Fruit fly (Drosophila melanogaster) whole organism, wandering third instar larva: Measurements from ENCODE around the gene RpS27.

Experiments used
- Abd-B ChIP-seq: fragments of >200 bp; optimal IDR thresholded peaks from 2 replicates; lab custom pipeline; 2017; ENCODE audit warnings: missing biosample characterization, missing genetic modification characterization
- CG32264 ChIP-seq: fragments of 200-800 bp; sonication (Bioruptor generic); optimal IDR thresholded peaks from 2 replicates; lab custom pipeline; 2016; ENCODE audit warnings: missing biosample characterization, missing genetic modification characterization
- CG9705 ChIP-seq: fragments of 200-800 bp; sonication (Bioruptor generic); optimal IDR thresholded peaks from 2 replicates; lab custom pipeline; 2018; ENCODE audit warnings: missing biosample characterization, mild to moderate bottlenecking, missing genetic modification characterization
- CrebA ChIP-seq: fragments of 200-800 bp; sonication (Bioruptor generic); optimal IDR thresholded peaks from 2 replicates; lab custom pipeline; 2016; ENCODE audit warnings: missing biosample characterization, mild to moderate bottlenecking, missing genetic modification characterization, borderline replicate concordance
- Dfd ChIP-seq: fragments of >200 bp; optimal IDR thresholded peaks from 2 replicates; lab custom pipeline; 2017; ENCODE audit warnings: missing biosample characterization, missing genetic modification characterization
- Dif ChIP-seq: fragments of 200-275, 200-300 bp; sonication (Bioruptor generic); optimal IDR thresholded peaks from 2 replicates; lab custom pipeline; 2018; ENCODE audit warnings: missing biosample characterization, missing genetic modification characterization; ENCODE audit not compliant: partially characterized antibody
- HLH106 ChIP-seq: fragments of 200-800 bp; optimal IDR thresholded peaks from 3 replicates; lab custom pipeline; 2019; ENCODE audit warnings: missing biosample characterization, mild to moderate bottlenecking, missing genetic modification characterization, moderate library complexity
- Hnf4 ChIP-seq: fragments of 200-800 bp; sonication (Bioruptor generic); optimal IDR thresholded peaks from 2 replicates; lab custom pipeline; 2016; ENCODE audit warnings: missing biosample characterization, mild to moderate bottlenecking, missing genetic modification characterization
- Hr78 ChIP-seq: fragments of >200 bp; optimal IDR thresholded peaks from 2 replicates; lab custom pipeline; 2017; ENCODE audit warnings: missing biosample characterization, missing genetic modification characterization
- Hr83 ChIP-seq: fragments of 200-300 bp; sonication (Bioruptor generic); optimal IDR thresholded peaks from 2 replicates; lab custom pipeline; 2016; ENCODE audit warnings: missing biosample characterization, mild to moderate bottlenecking, missing genetic modification characterization, moderate library complexity; ENCODE audit not compliant: poor library complexity, severe bottlenecking
- Jra ChIP-seq: sonication (Bioruptor generic); optimal IDR thresholded peaks from 2 replicates; lab custom pipeline; 2016; ENCODE audit warnings: missing biosample characterization, missing genetic modification characterization
- Mio ChIP-seq: sonication (Bioruptor generic); optimal IDR thresholded peaks from 2 replicates; lab custom pipeline; 2016; ENCODE audit warnings: missing biosample characterization, missing genetic modification characterization
- N ChIP-seq: fragments of >200 bp; optimal IDR thresholded peaks from 2 replicates; lab custom pipeline; 2018; ENCODE audit warnings: missing biosample characterization, missing external identifiers, missing genetic modification characterization
- Rel ChIP-seq, 2 experiments: fragments of 200-800 bp; sonication (Bioruptor generic) in 1 of 2; optimal IDR thresholded peaks; 2 replicates in 1 of 2; 3 replicates in 1 of 2; lab custom pipeline; 2016 to 2019; ENCODE audit warnings: mild to moderate bottlenecking in 2 of 2, missing biosample characterization in 2 of 2, missing genetic modification characterization in 2 of 2, moderate library complexity in 1 of 2
- Sp1 ChIP-seq: fragments of 200-800 bp; sonication (Bioruptor generic); optimal IDR thresholded peaks from 3 replicates; lab custom pipeline; 2019; ENCODE audit warnings: missing biosample characterization, mild to moderate bottlenecking, missing genetic modification characterization, moderate library complexity
- Vsx2 ChIP-seq: fragments of 200-300, 225-300 bp; sonication (Bioruptor generic); optimal IDR thresholded peaks from 2 replicates; lab custom pipeline; 2018; ENCODE audit warnings: missing biosample characterization, missing genetic modification characterization; ENCODE audit not compliant: partially characterized antibody
- br ChIP-seq: fragments of 200-800 bp; sonication (Bioruptor generic); optimal IDR thresholded peaks from 2 replicates; lab custom pipeline; 2016; ENCODE audit warnings: missing biosample characterization, missing genetic modification characterization
- brk ChIP-seq: fragments of 200-800 bp; sonication (Bioruptor generic); optimal IDR thresholded peaks from 2 replicates; lab custom pipeline; 2016; ENCODE audit warnings: missing biosample characterization, mild to moderate bottlenecking, missing genetic modification characterization
- dl ChIP-seq, 2 experiments: fragments of 175-275, 200-275 bp in 1 of 2; fragments of 200-275 bp in 1 of 2; sonication (Bioruptor generic); optimal IDR thresholded peaks; lab custom pipeline; 2018; ENCODE audit warnings: mild to moderate bottlenecking in 2 of 2, missing biosample characterization in 2 of 2, missing genetic modification characterization in 2 of 2, moderate library complexity in 2 of 2; ENCODE audit not compliant: partially characterized antibody in 2 of 2, insufficient read depth in 1 of 2
- dmrt93B ChIP-seq: fragments of 200-800 bp; sonication (Bioruptor generic); optimal IDR thresholded peaks from 2 replicates; lab custom pipeline; 2018; ENCODE audit warnings: missing biosample characterization, mild to moderate bottlenecking, missing genetic modification characterization
- dsf ChIP-seq: sonication (Bioruptor generic); optimal IDR thresholded peaks from 2 replicates; lab custom pipeline; 2016; ENCODE audit warnings: missing biosample characterization, missing genetic modification characterization, borderline replicate concordance
- ey ChIP-seq: fragments of 200-800 bp; sonication (Bioruptor generic); optimal IDR thresholded peaks from 2 replicates; lab custom pipeline; 2016; ENCODE audit warnings: missing biosample characterization, missing genetic modification characterization
- foxo ChIP-seq, 2 experiments: fragments of 200-800 bp; sonication (Bioruptor generic); optimal IDR thresholded peaks; 2 replicates in 1 of 2; 3 replicates in 1 of 2; lab custom pipeline; 2016 to 2017; ENCODE audit warnings: missing biosample characterization in 2 of 2, missing genetic modification characterization in 2 of 2
- fru ChIP-seq: fragments of 200-800 bp; sonication (Bioruptor generic); optimal IDR thresholded peaks from 3 replicates; lab custom pipeline; 2016; ENCODE audit warnings: missing biosample characterization, mild to moderate bottlenecking, missing genetic modification characterization
- h ChIP-seq: fragments of 200-800 bp; sonication (Bioruptor generic); optimal IDR thresholded peaks from 3 replicates; lab custom pipeline; 2016; ENCODE audit warnings: missing biosample characterization, mild to moderate bottlenecking, missing genetic modification characterization
- jim ChIP-seq: fragments of 175-275, 200-325 bp; sonication (Bioruptor generic); optimal IDR thresholded peaks from 2 replicates; lab custom pipeline; 2016; ENCODE audit warnings: missing biosample characterization, mild to moderate bottlenecking, missing genetic modification characterization
- lola ChIP-seq: fragments of >200 bp; optimal IDR thresholded peaks from 2 replicates; lab custom pipeline; 2017; ENCODE audit warnings: missing biosample characterization, missing genetic modification characterization
- pan ChIP-seq: fragments of >200 bp; optimal IDR thresholded peaks from 2 replicates; lab custom pipeline; 2017
- psq ChIP-seq: fragments of 200-800 bp; sonication (Bioruptor generic); optimal IDR thresholded peaks from 3 replicates; lab custom pipeline; 2017; ENCODE audit warnings: missing biosample characterization, mild to moderate bottlenecking, missing genetic modification characterization, moderate library complexity
- rgr ChIP-seq: fragments of 200-800 bp; sonication (Bioruptor generic); optimal IDR thresholded peaks from 3 replicates; lab custom pipeline; 2016; ENCODE audit warnings: missing biosample characterization, mild to moderate bottlenecking, missing genetic modification characterization
- sage ChIP-seq: fragments of 200-800 bp; sonication (Bioruptor generic); optimal IDR thresholded peaks from 2 replicates; lab custom pipeline; 2016; ENCODE audit warnings: missing biosample characterization, mild to moderate bottlenecking, missing genetic modification characterization
- sv ChIP-seq: fragments of 200-800 bp; sonication (Bioruptor generic); optimal IDR thresholded peaks from 3 replicates; lab custom pipeline; 2016; ENCODE audit warnings: missing biosample characterization, missing genetic modification characterization
- tai ChIP-seq: sonication (Bioruptor generic); optimal IDR thresholded peaks from 2 replicates; lab custom pipeline; 2016; ENCODE audit warnings: missing biosample characterization, missing genetic modification characterization
- usp ChIP-seq: fragments of >200 bp; optimal IDR thresholded peaks from 2 replicates; lab custom pipeline; 2017; ENCODE audit warnings: missing biosample characterization, missing genetic modification characterization

RpS27 gene

DNA sequence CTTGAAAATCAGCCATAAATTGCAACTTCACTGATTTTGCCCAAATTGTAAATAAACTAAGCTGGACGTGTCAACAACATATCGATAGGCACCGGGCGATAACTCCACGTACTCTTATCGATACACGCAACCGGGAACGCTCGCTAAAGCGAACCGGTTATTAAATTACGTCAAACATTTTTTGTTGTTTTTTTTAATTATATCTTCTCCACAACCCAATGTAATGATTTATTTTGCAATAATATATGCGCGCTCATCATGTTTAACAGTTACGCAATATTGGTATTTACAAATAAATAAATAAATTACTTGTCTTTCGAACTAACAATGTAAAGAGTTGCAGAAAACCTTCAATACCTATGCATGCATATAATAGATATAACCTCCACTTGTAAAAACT, 32.2 kb downstream of the RpS27 start, which contains the start of gene Saysd1 (continued):
- TF ChIP-seq tai, result no peak
- TF ChIP-seq Sp1 (GFP tag; lab: Kevin White, UChicago), result no peak
- TF ChIP-seq br (GFP tag; lab: Kevin White, UChicago), result peak; percentile 8
- no peak for TF ChIP-seq pan (lab: Kevin White, UChicago)
- TF ChIP-seq Jra (GFP tag; lab: Kevin White, UChicago), result peak; percentile 5
- TF ChIP-seq sage (GFP tag; lab: Kevin White, UChicago), result no peak
- TF ChIP-seq Dif (GFP tag; lab: Kevin White, UChicago), result no peak
- no peak for TF ChIP-seq dsf
- TF ChIP-seq Hr78 (GFP tag; lab: Kevin White, UChicago), result no peak

DNA sequence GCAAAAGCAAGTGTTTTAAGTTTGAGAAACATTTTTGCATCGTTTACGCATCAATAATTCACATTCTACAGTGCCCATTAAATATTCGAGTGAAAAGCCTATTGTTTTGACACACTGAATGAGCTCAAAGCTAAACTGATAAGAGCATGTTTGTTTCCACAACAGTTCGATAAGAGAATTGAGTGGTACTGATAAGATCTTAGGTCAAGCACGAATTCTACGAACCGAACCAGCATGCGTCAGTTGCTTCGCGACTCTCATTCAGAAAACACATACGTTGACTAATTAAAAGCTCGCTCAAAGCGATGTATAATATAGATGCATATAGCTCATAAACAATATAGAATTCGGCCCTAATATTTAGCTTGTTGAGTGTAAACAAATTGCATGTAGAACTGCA, 38.1 kb downstream of the RpS27 start:
- TF ChIP-seq CG9705 (GFP tag; lab: Kevin White, UChicago) (no peak), Vsx2 (GFP tag; lab: Kevin White, UChicago) (no peak), CG32264 (GFP tag; lab: Kevin White, UChicago) (no peak), ey (no peak), pan (lab: Kevin White, UChicago) (no peak), br (GFP tag; lab: Kevin White, UChicago) (no peak), jim (GFP tag; lab: Kevin White, UChicago) (no peak), HLH106 (tag; lab: Kevin White, UChicago) (no peak), brk (no peak), Hr83 (no peak), Jra (GFP tag; lab: Kevin White, UChicago) (no peak), Dfd (GFP tag; lab: Kevin White, UChicago) (no peak), Mio (GFP tag; lab: Kevin White, UChicago) (no peak), dmrt93B (no peak), Abd-B (GFP tag; lab: Kevin White, UChicago) (no peak), CrebA (no peak), N (no peak)

DNA sequence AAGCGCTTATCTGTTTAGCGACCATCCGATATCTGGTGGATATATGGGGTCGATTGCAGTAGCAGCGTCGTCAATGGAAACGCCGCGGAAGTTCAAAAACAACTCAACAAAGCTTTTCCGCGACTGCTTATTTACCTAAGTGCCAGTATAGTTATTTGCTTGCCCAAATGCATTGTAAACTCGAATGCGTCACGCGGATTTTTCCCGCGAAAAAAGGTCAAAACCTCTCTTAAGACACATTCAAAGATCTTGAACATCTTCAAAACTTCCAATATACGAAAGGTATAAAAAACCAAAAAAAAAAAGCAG, 38.6 kb downstream of the RpS27 start:
- TF ChIP-seq dmrt93B (no peak), Dfd (GFP tag; lab: Kevin White, UChicago) (no peak), Mio (GFP tag; lab: Kevin White, UChicago) (no peak), rgr (GFP tag; lab: Kevin White, UChicago) (no peak), Hr78 (GFP tag; lab: Kevin White, UChicago) (no peak), CG9705 (GFP tag; lab: Kevin White, UChicago) (no peak), Hnf4 (GFP tag; lab: Kevin White, UChicago) (no peak), sv (GFP tag; lab: Kevin White, UChicago) (no peak), tai (no peak), CrebA (no peak), psq (no peak), Dif (GFP tag; lab: Kevin White, UChicago) (no peak), usp (GFP tag; lab: Kevin White, UChicago) (no peak), h (GFP tag; lab: Kevin White, UChicago) (no peak), brk (no peak), N (no peak), foxo (GFP tag; optimal IDR thresholded peaks at IDR 0.05; lab: Kevin White, UChicago) (no peak)
- TF ChIP-seq, all 38 proteins: peak for 0

DNA sequence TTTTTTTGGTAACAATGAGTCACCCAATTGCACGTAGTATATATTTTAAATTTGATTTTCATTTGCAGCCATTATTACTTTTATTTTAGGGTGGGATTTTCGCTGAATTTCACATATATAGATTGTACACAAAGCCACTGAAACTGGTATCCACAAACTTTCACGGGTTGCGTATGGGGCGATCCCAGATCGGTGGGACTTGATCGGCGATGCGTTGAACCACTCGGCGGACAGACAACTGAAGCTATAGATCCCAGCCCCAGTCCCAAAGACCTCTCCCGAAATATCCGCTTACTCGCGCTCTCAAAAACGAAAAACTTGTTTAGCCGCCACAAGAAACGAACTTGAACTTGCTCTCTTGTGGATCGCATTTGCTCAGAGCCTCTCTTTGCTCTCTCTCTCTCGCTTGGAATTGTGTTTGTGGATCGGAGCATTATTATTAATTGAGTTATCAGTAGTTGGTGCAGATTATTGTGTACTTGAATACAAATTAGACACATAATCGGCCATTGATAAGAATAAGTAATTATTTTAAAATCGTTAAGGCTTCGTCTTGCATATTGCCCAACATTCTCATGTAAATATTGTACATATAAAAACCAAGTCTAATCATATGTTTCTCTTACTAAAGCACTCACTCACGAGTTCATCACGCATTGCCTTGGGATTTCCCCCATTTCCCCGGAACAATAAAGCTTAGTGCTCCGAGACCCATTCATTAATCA, 39.1 kb downstream of the RpS27 start, which contains the start of gene Cad96Ca:
Cad96Ca (minus strand) TSS at position 242 of the 725 bp plus-strand sequence.
- TF ChIP-seq Hr83 (peak; percentile 21), jim (GFP tag; lab: Kevin White, UChicago) (no peak), CG32264 (GFP tag; lab: Kevin White, UChicago) (no peak), Rel (GFP tag; optimal IDR thresholded peaks at IDR 0.05; lab: Kevin White, UChicago) (no peak), Rel (tag; optimal IDR thresholded peaks at IDR 0.05; lab: Kevin White, UChicago) (peak; percentile 71), h (GFP tag; lab: Kevin White, UChicago) (no peak), foxo (GFP tag; optimal IDR thresholded peaks at IDR 0.05; lab: Kevin White, UChicago) (no peak), Sp1 (GFP tag; lab: Kevin White, UChicago) (no peak), dmrt93B (no peak), Dif (GFP tag; lab: Kevin White, UChicago) (peak; percentile 89), sv (GFP tag; lab: Kevin White, UChicago) (no peak), pan (lab: Kevin White, UChicago) (no peak), dl (GFP tag; optimal IDR thresholded peaks at IDR 0.05; lab: Kevin White, UChicago; ENCODE audit: insufficient read depth in 1 of 2, partially characterized antibody in 2 of 2) (peak; percentile 47 to 78), lola (GFP tag; lab: Kevin White, UChicago) (no peak), Vsx2 (GFP tag; lab: Kevin White, UChicago) (peak; percentile 85), br (GFP tag; lab: Kevin White, UChicago) (no peak), fru (GFP tag; lab: Kevin White, UChicago) (no peak), CrebA (no peak), dsf (no peak), CG9705 (GFP tag; lab: Kevin White, UChicago) (no peak), Mio (GFP tag; lab: Kevin White, UChicago) (no peak), Abd-B (GFP tag; lab: Kevin White, UChicago) (no peak), rgr (GFP tag; lab: Kevin White, UChicago) (no peak), N (no peak), psq (no peak), ey (no peak), sage (GFP tag; lab: Kevin White, UChicago) (no peak)
- TF ChIP-seq, all 38 proteins: peak for 5
